Worm (Caenorhabditis elegans) whole organism, young adult: ENCODE measurements around the gene C53B7.6.

ENCODE experiments used
- B0019.2 ChIP-seq: fragments of 200-800 bp; sonication (Bioruptor generic); conservative IDR thresholded peaks from 2 replicates; pipeline ENCODE4 v1.3.6; 2022; ENCODE audit warnings: missing genetic modification reagents, missing genetic modification characterization, missing compliant biosample characterization
- B0261.1 ChIP-seq: sonication (generic microtip); optimal IDR thresholded peaks from 2 replicates; lab custom pipeline; 2016; ENCODE audit warnings: mild to moderate bottlenecking, missing genetic modification characterization, moderate library complexity, missing compliant biosample characterization
- D2030.7 ChIP-seq: fragments of 200-800 bp; sonication (Bioruptor generic); IDR thresholded peaks from 2 replicates; pipeline ENCODE4 v1.3.6; 2022; ENCODE audit warnings: missing genetic modification reagents, missing genetic modification characterization, missing compliant biosample characterization
- F23B12.7 ChIP-seq: sonication (generic microtip); optimal IDR thresholded peaks from 2 replicates; lab custom pipeline; 2017; ENCODE audit warnings: missing genetic modification characterization, mild to moderate bottlenecking, missing compliant biosample characterization, antibody characterized with exemption, moderate library complexity; ENCODE audit not compliant: insufficient read depth
- F49E8.2 ChIP-seq: sonication (generic microtip); optimal IDR thresholded peaks from 3 replicates; lab custom pipeline; 2017; ENCODE audit warnings: missing genetic modification characterization, mild to moderate bottlenecking, missing compliant biosample characterization, antibody characterized with exemption, moderate library complexity; ENCODE audit not compliant: insufficient read depth
- K11D2.4 ChIP-seq: fragments of 200-800 bp; sonication (Bioruptor generic); IDR thresholded peaks from 2 replicates; pipeline ENCODE4 v1.3.6; 2022; ENCODE audit warnings: missing genetic modification reagents, missing genetic modification characterization, missing compliant biosample characterization
- K12H6.12 ChIP-seq: fragments of 200-800 bp; sonication (Bioruptor generic); optimal IDR thresholded peaks from 2 replicates; lab custom pipeline; 2018; ENCODE audit warnings: mild to moderate bottlenecking, missing genetic modification characterization, missing compliant biosample characterization
- T07F8.4 ChIP-seq: sonication (generic microtip); optimal IDR thresholded peaks from 2 replicates; lab custom pipeline; 2016; ENCODE audit warnings: mild to moderate bottlenecking, missing genetic modification characterization, moderate library complexity, missing compliant biosample characterization
- Y53F4B.3 ChIP-seq: fragments of 200-800 bp; sonication (Bioruptor generic); IDR thresholded peaks from 2 replicates; pipeline ENCODE4 v1.3.6; 2022; ENCODE audit warnings: missing genetic modification reagents, missing genetic modification characterization, missing compliant biosample characterization
- Y56A3A.18 ChIP-seq: fragments of 200-800 bp; sonication (Bioruptor generic); IDR thresholded peaks from 2 replicates; pipeline ENCODE4 v1.3.6; 2022; ENCODE audit warnings: missing genetic modification reagents, missing genetic modification characterization, missing compliant biosample characterization
- Y79H2A.3 ChIP-seq: fragments of 200-800 bp; sonication (Bioruptor generic); conservative IDR thresholded peaks from 2 replicates; pipeline ENCODE4 v1.3.6; 2022; ENCODE audit warnings: missing genetic modification reagents, missing genetic modification characterization, missing compliant biosample characterization
- akir-1 ChIP-seq: fragments of 200-800 bp; sonication (Bioruptor generic); optimal IDR thresholded peaks from 2 replicates; lab custom pipeline; 2018; ENCODE audit warnings: mild to moderate bottlenecking, missing genetic modification characterization, moderate library complexity, missing compliant biosample characterization
- cebp-2 ChIP-seq: fragments of 200-800 bp; sonication (Bioruptor generic); IDR thresholded peaks from 2 replicates; pipeline ENCODE4 v1.3.6; 2022; ENCODE audit warnings: missing genetic modification characterization, missing compliant biosample characterization
- ceh-79 ChIP-seq: sonication (generic microtip); optimal IDR thresholded peaks from 2 replicates; lab custom pipeline; 2017; ENCODE audit warnings: mild to moderate bottlenecking, missing genetic modification characterization, missing compliant biosample characterization
- ceh-91 ChIP-seq: fragments of 200-800 bp; sonication (Bioruptor generic); IDR thresholded peaks from 2 replicates; pipeline ENCODE4 v1.3.6; 2022; ENCODE audit warnings: missing genetic modification reagents, missing genetic modification characterization, missing compliant biosample characterization
- dox-1 ChIP-seq: fragments of 200-800 bp; sonication (Bioruptor generic); IDR thresholded peaks from 2 replicates; pipeline ENCODE4 v1.3.6; 2022; ENCODE audit warnings: missing genetic modification reagents, missing genetic modification characterization, missing compliant biosample characterization
- efl-1 ChIP-seq: fragments of 150-350 bp; optimal IDR thresholded peaks from 2 replicates; lab custom pipeline; 2014; ENCODE audit warnings: missing biosample characterization, missing genetic modification reagents, missing genetic modification characterization
- egrh-3 ChIP-seq: fragments of 200-800 bp; sonication (Bioruptor generic); IDR thresholded peaks from 2 replicates; pipeline ENCODE4 v1.3.6; 2022; ENCODE audit warnings: missing genetic modification reagents, missing genetic modification characterization, missing compliant biosample characterization
- ekl-4 ChIP-seq: fragments of 200-800 bp; sonication (Bioruptor generic); IDR thresholded peaks from 2 replicates; pipeline ENCODE4 v1.3.6; 2022; ENCODE audit warnings: missing genetic modification reagents, missing genetic modification characterization, missing compliant biosample characterization
- hlh-26 ChIP-seq: fragments of 200-800 bp; sonication (Bioruptor generic); conservative IDR thresholded peaks from 2 replicates; pipeline ENCODE4 v1.3.6; 2022; ENCODE audit warnings: missing genetic modification reagents, missing genetic modification characterization, missing compliant biosample characterization
- hmg-1.2 ChIP-seq: fragments of 200-800 bp; sonication (Bioruptor generic); IDR thresholded peaks from 2 replicates; pipeline ENCODE4 v1.3.6; 2022; ENCODE audit warnings: missing genetic modification reagents, missing genetic modification characterization, missing compliant biosample characterization
- lag-1 ChIP-seq: fragments of 200-800 bp; sonication (Bioruptor generic); IDR thresholded peaks from 2 replicates; pipeline ENCODE4 v1.3.6; 2022; ENCODE audit warnings: missing genetic modification reagents, missing genetic modification characterization, missing compliant biosample characterization
- let-607 ChIP-seq, 2 experiments: fragments of 200-800 bp in 1 of 2; sonication (Bioruptor generic) in 1 of 2; sonication (generic microtip) in 1 of 2; optimal IDR thresholded peaks; 2 replicates each; lab custom pipeline; 2016 to 2018; ENCODE audit warnings: mild to moderate bottlenecking in 2 of 2, missing compliant biosample characterization in 2 of 2, missing genetic modification characterization in 2 of 2, moderate library complexity in 2 of 2, missing genotype in 1 of 2
- lin-35 ChIP-seq, 3 experiments: fragments of 150-350 bp in 2 of 3; sonication (generic microtip) in 1 of 3; optimal IDR thresholded peaks; 2 replicates each; lab custom pipeline; 2014 to 2018; ENCODE audit warnings: missing biosample characterization in 3 of 3, missing genetic modification characterization in 3 of 3, missing genetic modification reagents in 3 of 3
- lin-54 ChIP-seq: fragments of 200-800 bp; sonication (Bioruptor generic); optimal IDR thresholded peaks from 2 replicates; lab custom pipeline; 2018; ENCODE audit warnings: mild to moderate bottlenecking, missing genetic modification characterization, missing compliant biosample characterization
- lir-1 ChIP-seq: fragments of 200-800 bp; sonication (Bioruptor generic); conservative IDR thresholded peaks from 2 replicates; pipeline ENCODE4 v1.3.6; 2022; ENCODE audit warnings: missing genetic modification reagents, missing genetic modification characterization, missing compliant biosample characterization
- lsl-1 ChIP-seq: fragments of 200-800 bp; sonication (Bioruptor generic); optimal IDR thresholded peaks from 2 replicates; lab custom pipeline; 2018; ENCODE audit warnings: mild to moderate bottlenecking, missing genetic modification characterization, moderate library complexity, missing compliant biosample characterization
- lsy-27 ChIP-seq: sonication (generic microtip); optimal IDR thresholded peaks from 2 replicates; lab custom pipeline; 2017; ENCODE audit warnings: missing genetic modification characterization, mild to moderate bottlenecking, missing compliant biosample characterization, antibody characterized with exemption, missing genotype, borderline replicate concordance; ENCODE audit not compliant: insufficient read depth
- madf-3 ChIP-seq: fragments of 200-800 bp; sonication (Bioruptor generic); IDR thresholded peaks from 2 replicates; pipeline ENCODE4 v1.3.6; 2022; ENCODE audit warnings: missing genetic modification reagents, missing genetic modification characterization, missing compliant biosample characterization
- mel-28 ChIP-seq: sonication (generic microtip); optimal IDR thresholded peaks from 2 replicates; lab custom pipeline; 2016; ENCODE audit warnings: borderline replicate concordance, mild to moderate bottlenecking, missing genetic modification characterization, missing compliant biosample characterization
- nfya-2 ChIP-seq: fragments of 200-800 bp; sonication (Bioruptor generic); IDR thresholded peaks from 2 replicates; pipeline ENCODE4 v1.3.6; 2022; ENCODE audit warnings: missing genetic modification reagents, missing genetic modification characterization, missing compliant biosample characterization
- nfyb-1 ChIP-seq: fragments of 200-800 bp; sonication (Bioruptor generic); IDR thresholded peaks from 2 replicates; pipeline ENCODE4 v1.3.6; 2022; ENCODE audit warnings: missing genetic modification reagents, missing genetic modification characterization, missing compliant biosample characterization
- nhr-120 ChIP-seq: fragments of 200-800 bp; sonication (Bioruptor generic); IDR thresholded peaks from 2 replicates; pipeline ENCODE4 v1.3.6; 2022; ENCODE audit warnings: missing genetic modification characterization, missing compliant biosample characterization
- nhr-179 ChIP-seq: sonication (generic microtip); optimal IDR thresholded peaks from 2 replicates; lab custom pipeline; 2016; ENCODE audit warnings: mild to moderate bottlenecking, missing genetic modification characterization, missing compliant biosample characterization
- pha-4 ChIP-seq: fragments of 150-350 bp; sonication (generic microtip); optimal IDR thresholded peaks from 2 replicates; lab custom pipeline; 2014; ENCODE audit warnings: missing biosample characterization, missing genetic modification reagents, missing genetic modification characterization
- rcor-1 ChIP-seq: fragments of 200-800 bp; sonication (Bioruptor generic); IDR thresholded peaks from 2 replicates; pipeline ENCODE4 v1.3.6; 2022; ENCODE audit warnings: missing genetic modification reagents, missing genetic modification characterization, missing compliant biosample characterization
- repo-1 ChIP-seq: sonication (generic microtip); optimal IDR thresholded peaks from 2 replicates; lab custom pipeline; 2017; ENCODE audit warnings: mild to moderate bottlenecking, missing genetic modification characterization, missing compliant biosample characterization
- sea-2 ChIP-seq: fragments of 200-800 bp; sonication (Bioruptor generic); IDR thresholded peaks from 2 replicates; pipeline ENCODE4 v1.3.6; 2022; ENCODE audit warnings: missing genetic modification characterization, missing compliant biosample characterization
- snpc-1.1 ChIP-seq: sonication (generic microtip); optimal IDR thresholded peaks from 2 replicates; lab custom pipeline; 2017; ENCODE audit warnings: missing genetic modification characterization, mild to moderate bottlenecking, missing compliant biosample characterization, antibody characterized with exemption, moderate library complexity, missing genotype, missing genetic modification reagents; ENCODE audit not compliant: insufficient read depth
- tlf-1 ChIP-seq: fragments of 200-800 bp; sonication (Bioruptor generic); optimal IDR thresholded peaks from 2 replicates; lab custom pipeline; 2018; ENCODE audit warnings: mild to moderate bottlenecking, missing genetic modification characterization, missing compliant biosample characterization
- unc-62 ChIP-seq: fragments of 150-350 bp; optimal IDR thresholded peaks from 2 replicates; lab custom pipeline; 2014; ENCODE audit warnings: missing biosample characterization, missing genetic modification reagents, missing genetic modification characterization
- xnd-1 ChIP-seq: sonication (generic microtip); optimal IDR thresholded peaks from 2 replicates; lab custom pipeline; 2016; ENCODE audit warnings: missing genotype, missing genetic modification reagents, missing genetic modification characterization, missing compliant biosample characterization
- zfh-2 ChIP-seq: fragments of 200-800 bp; sonication (Bioruptor generic); conservative IDR thresholded peaks from 2 replicates; pipeline ENCODE4 v1.3.6; 2022; ENCODE audit warnings: missing genetic modification reagents, missing genetic modification characterization, missing compliant biosample characterization
- zim-3 ChIP-seq: sonication (generic microtip); optimal IDR thresholded peaks from 2 replicates; lab custom pipeline; 2017; ENCODE audit warnings: mild to moderate bottlenecking, missing genetic modification characterization, moderate library complexity, missing compliant biosample characterization
- ztf-18 ChIP-seq: sonication (generic microtip); optimal IDR thresholded peaks from 2 replicates; lab custom pipeline; 2016; ENCODE audit warnings: missing genotype, mild to moderate bottlenecking, missing genetic modification characterization, missing compliant biosample characterization
- ztf-22 ChIP-seq: fragments of 200-800 bp; sonication (Bioruptor generic); optimal IDR thresholded peaks from 2 replicates; lab custom pipeline; 2018; ENCODE audit warnings: mild to moderate bottlenecking, missing genetic modification characterization, moderate library complexity, missing compliant biosample characterization
- ztf-25 ChIP-seq: fragments of 200-800 bp; sonication (Bioruptor generic); IDR thresholded peaks from 2 replicates; pipeline ENCODE4 v1.3.6; 2022; ENCODE audit warnings: missing genetic modification reagents, missing genetic modification characterization, missing compliant biosample characterization

Gene C53B7.6

DNA sequence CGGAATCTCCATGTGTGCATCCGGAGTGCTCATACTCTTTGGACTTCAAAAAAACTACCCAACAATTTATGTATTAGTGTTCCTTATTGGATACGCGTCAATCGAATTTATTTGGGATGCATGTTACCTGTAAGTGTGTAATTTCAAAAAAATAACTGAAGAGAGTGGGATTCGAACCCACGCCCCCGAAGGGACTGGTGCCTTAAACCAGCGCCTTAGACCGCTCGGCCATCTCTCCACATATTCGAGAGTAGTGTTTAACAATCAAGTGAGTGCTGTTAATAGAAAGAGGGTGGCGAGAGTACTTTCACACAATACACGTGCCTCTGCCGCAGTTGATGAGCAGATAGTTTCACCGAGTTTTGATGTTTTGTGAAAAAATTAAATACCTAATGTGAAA lies 34.4 kb upstream of the C53B7.6 start (continued):
- TF ChIP-seq B0261.1 (peak; percentile 93), let-607 (tag; optimal IDR thresholded peaks at IDR 0.05; lab: Kevin White, UChicago) (peak; percentile 44), pha-4 (tag; lab: Kevin White, UChicago) (no peak), zim-3 (peak; percentile 86), lag-1 (GFP tag; lab: Robert Waterston, UW) (no peak), ekl-4 (GFP tag; lab: Robert Waterston, UW) (peak; percentile 65; the same call in 1 of the 2 replicates), D2030.7 (GFP tag; lab: Robert Waterston, UW) (peak; percentile 69), madf-3 (GFP tag; lab: Robert Waterston, UW) (0 out of 2 replicates have a peak, but pooled peaks have one; percentile 58), unc-62 (GFP tag; lab: Kevin White, UChicago) (no peak), hlh-26 (no peak), Y79H2A.3 (GFP tag; lab: Robert Waterston, UW) (no peak), rcor-1 (GFP tag; lab: Robert Waterston, UW) (peak; percentile 50; the same call in 1 of the 2 replicates), akir-1 (no peak), F23B12.7 (tag; lab: Kevin White, UChicago) (peak; percentile 70), lsl-1 (no peak), mel-28 (no peak), T07F8.4 (tag; lab: Kevin White, UChicago) (peak; percentile 47), cebp-2 (GFP tag; lab: Robert Waterston, UW) (no peak), Y56A3A.18 (GFP tag; lab: Robert Waterston, UW) (peak; percentile 90), repo-1 (tag; lab: Kevin White, UChicago) (peak; percentile 35), K11D2.4 (GFP tag; lab: Robert Waterston, UW) (0 out of 2 replicates have a peak, but pooled peaks have one; percentile 11), sea-2 (GFP tag; lab: Robert Waterston, UW) (no peak), nhr-120 (GFP tag; lab: Robert Waterston, UW) (no peak), dox-1 (peak; percentile 88), lin-54 (peak; percentile 42), F49E8.2 (tag; lab: Kevin White, UChicago) (no peak), zfh-2 (GFP tag; lab: Robert Waterston, UW) (no peak), efl-1 (no peak), nfyb-1 (GFP tag; lab: Robert Waterston, UW) (peak; percentile 82), ceh-79 (peak; percentile 57), xnd-1 (tag; lab: Kevin White, UChicago) (no peak), lin-35 (GFP tag; optimal IDR thresholded peaks at IDR 0.05; lab: Kevin White, UChicago) (no peak), ztf-25 (GFP tag; lab: Robert Waterston, UW) (0 out of 2 replicates have a peak, but pooled peaks have one; percentile 67), ztf-22 (GFP tag; lab: Kevin White, UChicago) (no peak), lsy-27 (tag; lab: Kevin White, UChicago) (no peak), nhr-179 (tag; lab: Kevin White, UChicago) (no peak), snpc-1.1 (tag; lab: Kevin White, UChicago) (peak; percentile 1), ztf-18 (tag; lab: Kevin White, UChicago) (no peak), ceh-91 (GFP tag; lab: Robert Waterston, UW) (no peak), Y53F4B.3 (GFP tag; lab: Robert Waterston, UW) (0 out of 2 replicates have a peak, but pooled peaks have one; percentile 39), hmg-1.2 (GFP tag; lab: Robert Waterston, UW) (peak; percentile 80), K12H6.12 (tag; lab: Kevin White, UChicago) (peak; percentile 43), egrh-3 (peak; percentile 32), nfya-2 (GFP tag; lab: Robert Waterston, UW) (no peak), B0019.2 (GFP tag; lab: Robert Waterston, UW) (0 out of 2 replicates have a peak, but pooled peaks have one; percentile 7), lir-1 (no peak), tlf-1 (GFP tag; lab: Kevin White, UChicago) (peak; percentile 12)
- TF ChIP-seq, all 124 proteins: peak for 65
